Worm (Caenorhabditis elegans): ENCODE data around the gene K11D12.11.

The K11D12.11 gene

ce11 chrV:5023355-5023754 is 16.0 kb downstream of the K11D12.11 start:
- TF ChIP-seq nhr-77 (tag; optimal IDR thresholded peaks at IDR 0.05) (no peak), alr-1 (tag; optimal IDR thresholded peaks at IDR 0.05; ENCODE audit: borderline replicate concordance) (no peak), unc-30 (tag; optimal IDR thresholded peaks at IDR 0.05) (no peak), efl-3 (GFP tag; optimal IDR thresholded peaks at IDR 0.05) (no peak), F16B12.6 (tag; optimal IDR thresholded peaks at IDR 0.05) (no peak), nhr-47 (tag; optimal IDR thresholded peaks at IDR 0.05) (no peak), unc-98 (GFP tag; IDR thresholded peaks at IDR 0.05) (no peak), lin-13 (GFP tag; optimal IDR thresholded peaks at IDR 0.05) (no peak), fkh-10 (GFP tag; optimal IDR thresholded peaks at IDR 0.05) (no peak), C16A3.4 (tag; optimal IDR thresholded peaks at IDR 0.05) (no peak), vab-15 (tag; optimal IDR thresholded peaks at IDR 0.05) (no peak), pag-3 (tag; optimal IDR thresholded peaks at IDR 0.05; ENCODE audit: borderline replicate concordance, insufficient read depth) (no peak)

ce11 chrV:5018810-5019274 is 20.6 kb downstream of the K11D12.11 start, which contains the start of gene srr-4:
srr-4 (plus strand) TSS chrV:5019224.
- TF ChIP-seq fkh-8 (tag; optimal IDR thresholded peaks at IDR 0.05) (peak; percentile 13), jun-1 (tag; optimal IDR thresholded peaks at IDR 0.05) (no peak), efl-1 (optimal IDR thresholded peaks at IDR 0.05) (no peak), efl-1 (GFP tag; optimal IDR thresholded peaks at IDR 0.05 in 1 of 2) (no peak), pqm-1 (tag; optimal IDR thresholded peaks at IDR 0.05) (no peak), unc-62 (GFP tag; optimal IDR thresholded peaks at IDR 0.05) (no peak), nhr-71 (tag; optimal IDR thresholded peaks at IDR 0.05) (peak; percentile 20), mep-1 (tag; optimal IDR thresholded peaks at IDR 0.05) (no peak), skn-1 (tag; optimal IDR thresholded peaks at IDR 0.05) (peak; percentile 79), ceh-90 (tag; optimal IDR thresholded peaks at IDR 0.05) (no peak), lin-15B (tag; optimal IDR thresholded peaks at IDR 0.05) (no peak), nhr-47 (tag; optimal IDR thresholded peaks at IDR 0.05) (no peak), nhr-84 (tag; optimal IDR thresholded peaks at IDR 0.05) (no peak)

- peak; percentile 10 for TF ChIP-seq nhr-20 (tag; optimal IDR thresholded peaks at IDR 0.05)
- TF ChIP-seq nhr-90 (tag; optimal IDR thresholded peaks at IDR 0.05; ENCODE audit: poor library complexity), result peak; percentile 35
- no peak for TF ChIP-seq sox-4 (tag; optimal IDR thresholded peaks at IDR 0.05)
- peak; percentile 66 for TF ChIP-seq tlp-1 (tag; optimal IDR thresholded peaks at IDR 0.05)
- TF ChIP-seq nhr-77 (tag; optimal IDR thresholded peaks at IDR 0.05), result no peak
- TF ChIP-seq hlh-17 (GFP tag; optimal IDR thresholded peaks at IDR 0.05; ENCODE audit: borderline replicate concordance), result no peak
- no peak for TF ChIP-seq nhr-237 (tag; optimal IDR thresholded peaks at IDR 0.05)
- TF ChIP-seq nhr-28 (tag; optimal IDR thresholded peaks at IDR 0.05), result no peak
- no peak for TF ChIP-seq nhr-19 (GFP tag; conservative IDR thresholded peaks at IDR 0.05)
- TF ChIP-seq lin-14 (GFP tag; optimal IDR thresholded peaks at IDR 0.05), result no peak
- TF ChIP-seq nhr-11 (tag; optimal IDR thresholded peaks at IDR 0.05), result no peak
- TF ChIP-seq jun-1 (tag; optimal IDR thresholded peaks at IDR 0.05), result peak; percentile 20
- no peak for TF ChIP-seq ama-1 (optimal IDR thresholded peaks at IDR 0.05)
- TF ChIP-seq nhr-71 (tag; optimal IDR thresholded peaks at IDR 0.05), result peak; percentile 3
- TF ChIP-seq lin-35 (GFP tag; optimal IDR thresholded peaks at IDR 0.05), result peak in 1 of 2 experiments; percentile 13
- peak; percentile 92 for TF ChIP-seq elt-2 (tag; optimal IDR thresholded peaks at IDR 0.05)
These were observed 21.3 kb downstream of the K11D12.11 start for ce11 chrV:5018067-5018466.

ce11 chrV:5016728-5017127 is 22.7 kb downstream of the K11D12.11 start:
- TF ChIP-seq nhr-237 (tag; optimal IDR thresholded peaks at IDR 0.05) (peak; percentile 45), fkh-8 (tag; optimal IDR thresholded peaks at IDR 0.05) (peak; percentile 77), unc-98 (GFP tag; IDR thresholded peaks at IDR 0.05) (no peak), vab-15 (tag; optimal IDR thresholded peaks at IDR 0.05) (no peak), nhr-71 (tag; optimal IDR thresholded peaks at IDR 0.05) (peak; percentile 61)
